Worm (Caenorhabditis elegans): ENCODE results near the gene arl-1.

DNA sequence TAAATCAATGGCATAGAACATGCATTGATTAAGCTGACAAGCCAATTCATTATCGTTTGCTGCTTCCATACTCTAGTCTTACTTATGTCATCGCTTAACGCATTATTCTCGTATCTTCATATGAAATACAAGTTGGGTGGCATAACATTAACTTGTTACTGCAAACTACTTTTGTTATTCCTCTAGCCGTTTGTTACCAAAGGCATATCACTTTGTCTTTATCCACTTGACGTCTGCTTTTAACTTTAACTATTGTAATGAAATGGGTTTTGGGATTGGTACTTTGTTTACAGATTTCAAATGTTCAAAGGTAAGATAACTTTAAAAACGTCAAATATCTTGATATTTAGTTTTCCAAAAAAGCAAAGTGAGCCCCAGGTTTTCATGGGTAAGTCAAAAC, 45.7 kb upstream of the arl-1 start, which contains the start of gene W01C9.2:
- TF ChIP-seq ztf-25 (GFP tag; IDR thresholded peaks at IDR 0.05), result no peak
- TF ChIP-seq madf-10 (tag; optimal IDR thresholded peaks at IDR 0.05), result no peak
- no peak for TF ChIP-seq bed-1 (GFP tag; IDR thresholded peaks at IDR 0.05)
- TF ChIP-seq nhr-80 (tag; optimal IDR thresholded peaks at IDR 0.05), result no peak
- TF ChIP-seq unc-62 (GFP tag; optimal IDR thresholded peaks at IDR 0.05), result no peak
- no peak for TF ChIP-seq pbrm-1 (GFP tag; IDR thresholded peaks at IDR 0.05)
- TF ChIP-seq F33H1.4 (GFP tag; IDR thresholded peaks at IDR 0.05), result no peak
- no peak for TF ChIP-seq T07F8.4 (tag; optimal IDR thresholded peaks at IDR 0.05)
- TF ChIP-seq lin-26 (GFP tag; IDR thresholded peaks at IDR 0.05), result no peak
- TF ChIP-seq snpc-4 (GFP tag; optimal IDR thresholded peaks at IDR 0.05), result no peak
- TF ChIP-seq snpc-4 (tag; optimal IDR thresholded peaks at IDR 0.05), result no peak
- TF ChIP-seq F22D6.2 (tag; optimal IDR thresholded peaks at IDR 0.05), result no peak
- no peak for TF ChIP-seq attf-6 (GFP tag; IDR thresholded peaks at IDR 0.05)

All from whole organism, young adult.